Worm (Caenorhabditis elegans): ENCODE data around the gene sre-37.

Gene sre-37

ce11 chrII:12494556-12495131 lies 29.0 kb downstream of the sre-37 start, which contains the start of gene col-85 (continued):
- TF ChIP-seq nhr-28 (tag; optimal IDR thresholded peaks at IDR 0.05), result peak; percentile 72
- TF ChIP-seq bed-3 (GFP tag; optimal IDR thresholded peaks at IDR 0.05), result peak; percentile 94
- TF ChIP-seq ceh-43 (GFP tag; optimal IDR thresholded peaks at IDR 0.05), result peak; percentile 94
- TF ChIP-seq ces-1 (GFP tag; optimal IDR thresholded peaks at IDR 0.05), result peak; percentile 47
- no peak for TF ChIP-seq nhr-76 (tag; optimal IDR thresholded peaks at IDR 0.05)
- peak; percentile 58 for TF ChIP-seq mep-1 (tag; optimal IDR thresholded peaks at IDR 0.05)
- TF ChIP-seq nhr-237 (tag; optimal IDR thresholded peaks at IDR 0.05), result peak; percentile 45
- TF ChIP-seq lsy-2 (tag; optimal IDR thresholded peaks at IDR 0.05), result peak; percentile 48
- TF ChIP-seq elt-3 (tag; optimal IDR thresholded peaks at IDR 0.05), result peak; percentile 4
- TF ChIP-seq sptf-1 (tag; optimal IDR thresholded peaks at IDR 0.05), result peak; percentile 97
- no peak for TF ChIP-seq nhr-2 (tag; optimal IDR thresholded peaks at IDR 0.05)
- TF ChIP-seq sem-2 (GFP tag; optimal IDR thresholded peaks at IDR 0.05), result peak; percentile 86

DNA sequence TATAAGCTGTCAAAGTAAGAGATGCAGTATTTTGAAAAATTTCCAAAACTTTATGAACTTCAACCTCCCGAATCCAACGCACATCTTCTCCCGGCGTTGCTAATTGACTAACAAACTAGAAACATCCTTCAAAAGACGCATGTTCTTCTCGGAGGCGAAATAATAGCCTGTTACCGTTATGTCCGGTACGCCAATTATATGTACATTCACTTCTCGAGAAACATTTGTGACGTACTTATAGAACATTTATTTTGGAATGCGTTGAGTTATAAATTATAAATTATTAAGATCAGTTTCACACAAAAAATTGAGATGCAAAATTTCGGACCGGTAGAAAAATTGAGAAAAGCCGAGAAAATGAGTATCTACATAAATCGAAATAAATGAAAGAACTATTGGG lies 31.3 kb downstream of the sre-37 start, which contains the start of gene T21B4.3:
TSS of gene T21B4.3 (minus strand) at position 101 of the 400 bp plus-strand sequence.
- no peak for TF ChIP-seq cnd-1 (tag; optimal IDR thresholded peaks at IDR 0.05)
- no peak for TF ChIP-seq lin-32 (GFP tag; optimal IDR thresholded peaks at IDR 0.05)
- TF ChIP-seq nhr-76 (tag; optimal IDR thresholded peaks at IDR 0.05), result no peak
- no peak for TF ChIP-seq sem-2 (GFP tag; optimal IDR thresholded peaks at IDR 0.05)
- TF ChIP-seq nhr-2 (tag; optimal IDR thresholded peaks at IDR 0.05), result no peak

ce11 chrII:12499969-12500368 lies 34.3 kb downstream of the sre-37 start:
- TF ChIP-seq sem-2 (GFP tag; optimal IDR thresholded peaks at IDR 0.05), result no peak
- no peak for TF ChIP-seq pha-4 (tag; optimal IDR thresholded peaks at IDR 0.05)
- TF ChIP-seq unc-62 (GFP tag; optimal IDR thresholded peaks at IDR 0.05), result no peak
- TF ChIP-seq blmp-1 (tag; optimal IDR thresholded peaks at IDR 0.05), result no peak
- TF ChIP-seq ces-1 (GFP tag; optimal IDR thresholded peaks at IDR 0.05), result peak; percentile 91

DNA sequence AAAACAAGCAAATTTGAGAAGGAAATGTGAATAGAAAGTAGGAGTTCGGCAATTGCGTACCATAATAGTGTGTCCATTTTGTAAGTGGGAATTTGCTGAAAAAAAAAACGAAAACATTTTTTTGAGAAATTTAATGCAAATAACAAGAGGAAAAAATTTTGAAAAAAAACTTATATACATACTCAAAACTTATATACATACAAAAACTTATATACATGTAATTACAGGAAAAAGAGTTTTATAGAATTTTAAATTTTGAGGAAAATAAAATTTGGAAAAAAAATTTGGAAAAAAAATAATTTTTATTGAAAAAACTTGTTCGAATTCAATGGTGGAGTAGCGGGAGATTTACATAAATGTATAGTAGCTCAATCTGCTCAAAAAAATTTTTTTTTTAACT lies 37.1 kb downstream of the sre-37 start, which contains the start of gene ador-1:
TSS of gene ador-1 (minus strand) at position 101 of the 400 bp plus-strand sequence.
- TF ChIP-seq ceh-83 (GFP tag; optimal IDR thresholded peaks at IDR 0.05), result no peak
- no peak for TF ChIP-seq nhr-2 (tag; optimal IDR thresholded peaks at IDR 0.05)
- TF ChIP-seq elt-1 (tag; optimal IDR thresholded peaks at IDR 0.05; ENCODE audit: borderline replicate concordance, insufficient read depth), result no peak
- TF ChIP-seq sptf-1 (tag; optimal IDR thresholded peaks at IDR 0.05), result no peak
- TF ChIP-seq elt-3 (tag; optimal IDR thresholded peaks at IDR 0.05), result no peak
- no peak for TF ChIP-seq flh-1 (GFP tag; optimal IDR thresholded peaks at IDR 0.05)
- no peak for TF ChIP-seq lin-32 (GFP tag; optimal IDR thresholded peaks at IDR 0.05)
- TF ChIP-seq mep-1 (tag; optimal IDR thresholded peaks at IDR 0.05), result no peak
- no peak for TF ChIP-seq ces-1 (GFP tag; optimal IDR thresholded peaks at IDR 0.05)
- no peak for TF ChIP-seq pha-4 (tag; optimal IDR thresholded peaks at IDR 0.05)
- no peak for TF ChIP-seq unc-120 (tag; optimal IDR thresholded peaks at IDR 0.05; ENCODE audit: poor library complexity, severe bottlenecking)
- TF ChIP-seq ztf-11 (tag; optimal IDR thresholded peaks at IDR 0.05), result no peak
- TF ChIP-seq mab-5 (tag; optimal IDR thresholded peaks at IDR 0.05), result no peak

- TF ChIP-seq drap-1 (GFP tag; optimal IDR thresholded peaks at IDR 0.05) (no peak), sem-2 (GFP tag; optimal IDR thresholded peaks at IDR 0.05) (no peak), ceh-43 (GFP tag; optimal IDR thresholded peaks at IDR 0.05) (no peak), mab-5 (tag; optimal IDR thresholded peaks at IDR 0.05) (no peak), unc-62 (GFP tag; optimal IDR thresholded peaks at IDR 0.05) (no peak), M03D4.4 (tag; optimal IDR thresholded peaks at IDR 0.05) (no peak), pha-4 (tag; optimal IDR thresholded peaks at IDR 0.05) (no peak), nhr-12 (tag; optimal IDR thresholded peaks at IDR 0.05) (no peak), lin-32 (GFP tag; optimal IDR thresholded peaks at IDR 0.05) (no peak), ztf-11 (tag; optimal IDR thresholded peaks at IDR 0.05) (no peak), tbx-8 (GFP tag; optimal IDR thresholded peaks at IDR 0.05) (no peak), mep-1 (tag; optimal IDR thresholded peaks at IDR 0.05) (no peak), ceh-83 (GFP tag; optimal IDR thresholded peaks at IDR 0.05) (no peak), elt-1 (tag; optimal IDR thresholded peaks at IDR 0.05; ENCODE audit: borderline replicate concordance, insufficient read depth) (no peak), nhr-2 (tag; optimal IDR thresholded peaks at IDR 0.05) (no peak)
These were observed 40.9 kb downstream of the sre-37 start for ce11 chrII:12506511-12506910.

ce11 chrII:12507038-12507437 lies 41.4 kb downstream of the sre-37 start, which contains the start of gene srh-68:
srh-68 (plus strand) TSS chrII:12507338.
- TF ChIP-seq drap-1 (GFP tag; optimal IDR thresholded peaks at IDR 0.05) (no peak), nhr-76 (tag; optimal IDR thresholded peaks at IDR 0.05) (no peak), elt-3 (tag; optimal IDR thresholded peaks at IDR 0.05) (no peak), ham-2 (GFP tag; optimal IDR thresholded peaks at IDR 0.05) (no peak), sem-2 (GFP tag; optimal IDR thresholded peaks at IDR 0.05) (no peak), ces-1 (GFP tag; optimal IDR thresholded peaks at IDR 0.05) (no peak), nhr-28 (tag; optimal IDR thresholded peaks at IDR 0.05) (no peak), unc-62 (GFP tag; optimal IDR thresholded peaks at IDR 0.05) (no peak)

Measured in whole organism, mixed stage, embryonic.